Fruit fly (Drosophila melanogaster) whole organism, wandering third instar larva: ENCODE results near the gene CG12708.

Experiments
- Abd-B ChIP-seq: fragments of >200 bp; optimal IDR thresholded peaks from 2 replicates; lab custom pipeline; 2017; ENCODE audit warnings: missing biosample characterization, missing genetic modification characterization
- HLH106 ChIP-seq: fragments of 200-800 bp; optimal IDR thresholded peaks from 3 replicates; lab custom pipeline; 2019; ENCODE audit warnings: missing biosample characterization, mild to moderate bottlenecking, missing genetic modification characterization, moderate library complexity
- Hr78 ChIP-seq: fragments of >200 bp; optimal IDR thresholded peaks from 2 replicates; lab custom pipeline; 2017; ENCODE audit warnings: missing biosample characterization, missing genetic modification characterization
- Myc ChIP-seq: fragments of >200 bp; optimal IDR thresholded peaks from 2 replicates; lab custom pipeline; 2017
- Vsx2 ChIP-seq: fragments of 200-300, 225-300 bp; sonication (Bioruptor generic); optimal IDR thresholded peaks from 2 replicates; lab custom pipeline; 2018; ENCODE audit warnings: missing biosample characterization, missing genetic modification characterization; ENCODE audit not compliant: partially characterized antibody
- dmrt93B ChIP-seq: fragments of 200-800 bp; sonication (Bioruptor generic); optimal IDR thresholded peaks from 2 replicates; lab custom pipeline; 2018; ENCODE audit warnings: missing biosample characterization, mild to moderate bottlenecking, missing genetic modification characterization
- dsf ChIP-seq: sonication (Bioruptor generic); optimal IDR thresholded peaks from 2 replicates; lab custom pipeline; 2016; ENCODE audit warnings: missing biosample characterization, missing genetic modification characterization, borderline replicate concordance
- ey ChIP-seq: fragments of 200-800 bp; sonication (Bioruptor generic); optimal IDR thresholded peaks from 2 replicates; lab custom pipeline; 2016; ENCODE audit warnings: missing biosample characterization, missing genetic modification characterization
- fru ChIP-seq: fragments of 200-800 bp; sonication (Bioruptor generic); optimal IDR thresholded peaks from 3 replicates; lab custom pipeline; 2016; ENCODE audit warnings: missing biosample characterization, mild to moderate bottlenecking, missing genetic modification characterization
- h ChIP-seq: fragments of 200-800 bp; sonication (Bioruptor generic); optimal IDR thresholded peaks from 3 replicates; lab custom pipeline; 2016; ENCODE audit warnings: missing biosample characterization, mild to moderate bottlenecking, missing genetic modification characterization
- psq ChIP-seq: fragments of 200-800 bp; sonication (Bioruptor generic); optimal IDR thresholded peaks from 3 replicates; lab custom pipeline; 2017; ENCODE audit warnings: missing biosample characterization, mild to moderate bottlenecking, missing genetic modification characterization, moderate library complexity
- sage ChIP-seq: fragments of 200-800 bp; sonication (Bioruptor generic); optimal IDR thresholded peaks from 2 replicates; lab custom pipeline; 2016; ENCODE audit warnings: missing biosample characterization, mild to moderate bottlenecking, missing genetic modification characterization
- woc ChIP-seq: sonication (Bioruptor generic); optimal IDR thresholded peaks from 2 replicates; lab custom pipeline; 2016; ENCODE audit warnings: missing biosample characterization, mild to moderate bottlenecking, missing genetic modification characterization

dm6 chrX:15639017-15639416 is 36.3 kb upstream of the CG12708 start:
- no peak for TF ChIP-seq psq (GFP tag; lab: Kevin White, UChicago)
- no peak for TF ChIP-seq ey (GFP tag; lab: Kevin White, UChicago)
- no peak for TF ChIP-seq Myc (lab: Kevin White, UChicago)
- no peak for TF ChIP-seq Vsx2 (GFP tag; lab: Kevin White, UChicago)
- TF ChIP-seq woc (GFP tag; lab: Kevin White, UChicago) = no peak
- no peak for TF ChIP-seq Abd-B
- no peak for TF ChIP-seq Hr78 (GFP tag; lab: Kevin White, UChicago)
- TF ChIP-seq sage (GFP tag; lab: Kevin White, UChicago) = no peak
- TF ChIP-seq h (GFP tag; lab: Kevin White, UChicago) = no peak
- TF ChIP-seq HLH106 (tag; lab: Kevin White, UChicago) = no peak
- no peak for TF ChIP-seq fru
- TF ChIP-seq dmrt93B = no peak
- TF ChIP-seq dsf (GFP tag; lab: Kevin White, UChicago) = no peak
